Fruit fly (Drosophila melanogaster) whole organism, embryonic: ENCODE results near the gene CG31798.

Experiments used
- Aef1 ChIP-seq: fragments of 200-800 bp; sonication (Bioruptor generic); IDR thresholded peaks from 3 replicates; pipeline ENCODE4 v1.3.6; 2022; ENCODE audit warnings: missing biosample characterization, missing genetic modification characterization
- Bdp1 ChIP-seq: fragments of 200-800 bp; sonication (Bioruptor generic); optimal IDR thresholded peaks from 3 replicates; lab custom pipeline; 2016; ENCODE audit warnings: missing biosample characterization, missing genetic modification characterization
- CG10366 ChIP-seq: fragments of 200-800 bp; sonication (Bioruptor generic); IDR thresholded peaks from 2 replicates; pipeline ENCODE4 v1.3.6; 2022; ENCODE audit warnings: missing biosample characterization, missing genetic modification characterization
- CG10543 ChIP-seq: fragments of 200-800 bp; sonication (Bioruptor generic); optimal IDR thresholded peaks from 3 replicates; lab custom pipeline; 2017; ENCODE audit warnings: missing biosample characterization, mild to moderate bottlenecking, missing genetic modification characterization, moderate library complexity
- CG12219 ChIP-seq: fragments of 200-800 bp; sonication (Bioruptor generic); optimal IDR thresholded peaks from 3 replicates; lab custom pipeline; 2018; ENCODE audit warnings: missing biosample characterization, mild to moderate bottlenecking, missing genetic modification characterization
- CG13296 ChIP-seq: fragments of 200-800 bp; sonication (Bioruptor generic); optimal IDR thresholded peaks from 3 replicates; lab custom pipeline; 2018; ENCODE audit warnings: missing biosample characterization, mild to moderate bottlenecking, missing genetic modification characterization
- CG14441 ChIP-seq: fragments of 200-800 bp; sonication (Bioruptor generic); IDR thresholded peaks from 2 replicates; pipeline ENCODE4 v1.3.6; 2022; ENCODE audit warnings: missing biosample characterization, missing genetic modification characterization
- CG14710 ChIP-seq: fragments of 200-800 bp; sonication (Bioruptor generic); optimal IDR thresholded peaks from 3 replicates; lab custom pipeline; 2019; ENCODE audit warnings: missing biosample characterization, mild to moderate bottlenecking, missing genetic modification characterization, moderate library complexity
- CG16815 ChIP-seq: fragments of 200-800 bp; sonication (Bioruptor generic); optimal IDR thresholded peaks from 3 replicates; lab custom pipeline; 2017; ENCODE audit warnings: missing biosample characterization, mild to moderate bottlenecking, missing genetic modification characterization
- CG17829 ChIP-seq: fragments of 200-800 bp; optimal IDR thresholded peaks from 2 replicates; lab custom pipeline; 2019; ENCODE audit warnings: missing biosample characterization, mild to moderate bottlenecking, missing genetic modification characterization, moderate library complexity
- CG2875 ChIP-seq: fragments of 200-800 bp; sonication (Bioruptor generic); optimal IDR thresholded peaks from 2 replicates; lab custom pipeline; 2017; ENCODE audit warnings: missing biosample characterization, mild to moderate bottlenecking, missing genetic modification characterization, missing genetic modification reagents
- CG3163 ChIP-seq: fragments of 200-800 bp; sonication (Bioruptor generic); optimal IDR thresholded peaks from 3 replicates; lab custom pipeline; 2016; ENCODE audit warnings: missing biosample characterization, missing genetic modification characterization
- CG32532 ChIP-seq: fragments of 200-800 bp; sonication (Bioruptor generic); IDR thresholded peaks from 2 replicates; pipeline ENCODE4 v1.3.6; 2022; ENCODE audit warnings: missing biosample characterization, missing genetic modification characterization
- CG32772 ChIP-seq: fragments of 200-800 bp; sonication (Bioruptor generic); IDR thresholded peaks from 2 replicates; pipeline ENCODE4 v1.3.6; 2022; ENCODE audit warnings: missing biosample characterization, missing genetic modification characterization
- CG3847 ChIP-seq: fragments of 200-800 bp; sonication (Bioruptor generic); IDR thresholded peaks from 2 replicates; pipeline ENCODE4 v1.3.6; 2022; ENCODE audit warnings: missing biosample characterization, missing genetic modification characterization
- CG4328 ChIP-seq: fragments of 200-800 bp; sonication (Bioruptor generic); optimal IDR thresholded peaks from 3 replicates; lab custom pipeline; 2017; ENCODE audit warnings: missing biosample characterization, missing genetic modification reagents, missing genetic modification characterization
- CG43689 ChIP-seq: fragments of 200-800 bp; sonication (Bioruptor generic); IDR thresholded peaks from 2 replicates; pipeline ENCODE4 v1.3.6; 2022; ENCODE audit warnings: missing biosample characterization, missing genetic modification characterization
- CG6854 ChIP-seq: fragments of 200-800 bp; sonication (Bioruptor generic); optimal IDR thresholded peaks from 3 replicates; lab custom pipeline; 2017; ENCODE audit warnings: missing biosample characterization, mild to moderate bottlenecking, missing genetic modification characterization
- CG9609 ChIP-seq: fragments of 200-800 bp; sonication (Bioruptor generic); optimal IDR thresholded peaks from 3 replicates; lab custom pipeline; 2016; ENCODE audit warnings: missing biosample characterization, missing genetic modification characterization
- CkIIα-i1 ChIP-seq: fragments of 200-800 bp; sonication (Bioruptor generic); IDR thresholded peaks from 2 replicates; pipeline ENCODE4 v1.3.6; 2022; ENCODE audit warnings: missing biosample characterization, missing genetic modification characterization
- Dip3 ChIP-seq: fragments of 200-800 bp; sonication (Bioruptor generic); optimal IDR thresholded peaks from 3 replicates; lab custom pipeline; 2016; ENCODE audit warnings: missing biosample characterization, missing genetic modification characterization
- Gug ChIP-seq: fragments of 200-800 bp; sonication (Bioruptor generic); IDR thresholded peaks from 4 replicates; pipeline ENCODE4 v1.3.6; 2022; ENCODE audit warnings: missing biosample characterization, missing genetic modification characterization
- H2.0 ChIP-seq: fragments of 200-800 bp; sonication (Bioruptor generic); IDR thresholded peaks from 2 replicates; pipeline ENCODE4 v1.3.6; 2022; ENCODE audit warnings: missing biosample characterization, missing genetic modification characterization
- HmgZ ChIP-seq: fragments of 200-800 bp; sonication (Bioruptor generic); optimal IDR thresholded peaks from 2 replicates; lab custom pipeline; 2018; ENCODE audit warnings: missing biosample characterization, mild to moderate bottlenecking, missing genetic modification characterization
- Hr51 ChIP-seq, 2 experiments: fragments of 200-800 bp; sonication (Bioruptor generic); optimal IDR thresholded peaks; 2 replicates in 1 of 2; 3 replicates in 1 of 2; lab custom pipeline; 2016 to 2018; ENCODE audit warnings: missing biosample characterization in 2 of 2, missing genetic modification characterization in 2 of 2, mild to moderate bottlenecking in 1 of 2, moderate library complexity in 1 of 2
- Hsf ChIP-seq: fragments of 200-800 bp; sonication (Bioruptor generic); optimal IDR thresholded peaks from 3 replicates; lab custom pipeline; 2016; ENCODE audit warnings: missing biosample characterization, missing genetic modification characterization
- NK7.1 ChIP-seq: fragments of 200-800 bp; sonication (Bioruptor generic); optimal IDR thresholded peaks from 3 replicates; lab custom pipeline; 2016; ENCODE audit warnings: missing biosample characterization, missing genetic modification characterization
- Nf-YC ChIP-seq: fragments of 200-800 bp; optimal IDR thresholded peaks from 3 replicates; lab custom pipeline; 2019; ENCODE audit warnings: missing biosample characterization, mild to moderate bottlenecking, missing genetic modification characterization, moderate library complexity
- Side ChIP-seq: fragments of 200-800 bp; sonication (Bioruptor generic); optimal IDR thresholded peaks from 2 replicates; lab custom pipeline; 2016; ENCODE audit warnings: missing biosample characterization, missing genetic modification characterization
- Taf1 ChIP-seq: fragments of 200-800 bp; sonication (Bioruptor generic); IDR thresholded peaks from 2 replicates; pipeline ENCODE4 v1.3.6; 2022; ENCODE audit warnings: missing biosample characterization, missing genetic modification characterization
- Xbp1 ChIP-seq: fragments of 200-800 bp; sonication (Bioruptor generic); optimal IDR thresholded peaks from 3 replicates; lab custom pipeline; 2016; ENCODE audit warnings: missing biosample characterization, mild to moderate bottlenecking, missing genetic modification characterization
- aop ChIP-seq: fragments of 200-800 bp; sonication (Bioruptor generic); IDR thresholded peaks from 2 replicates; pipeline ENCODE4 v1.3.6; 2022; ENCODE audit warnings: missing biosample characterization, missing genetic modification characterization
- cad ChIP-seq: fragments of >200 bp; optimal IDR thresholded peaks from 2 replicates; lab custom pipeline; 2017; ENCODE audit warnings: missing biosample characterization, missing genetic modification characterization
- cas ChIP-seq: fragments of 200-800 bp; sonication (Bioruptor generic); IDR thresholded peaks from 2 replicates; pipeline ENCODE4 v1.3.6; 2022; ENCODE audit warnings: missing biosample characterization, missing genetic modification characterization
- danr ChIP-seq: fragments of 200-800 bp; sonication (Bioruptor generic); IDR thresholded peaks from 2 replicates; pipeline ENCODE4 v1.3.6; 2022; ENCODE audit warnings: missing biosample characterization, missing genetic modification characterization
- dimm ChIP-seq: fragments of 200-800 bp; sonication (Bioruptor generic); IDR thresholded peaks from 2 replicates; pipeline ENCODE4 v1.3.6; 2022; ENCODE audit warnings: missing biosample characterization, missing genetic modification characterization
- esg ChIP-seq: fragments of 200-800 bp; sonication (Bioruptor generic); conservative IDR thresholded peaks from 2 replicates; pipeline ENCODE4 v1.3.6; 2022; ENCODE audit warnings: missing biosample characterization, missing genetic modification characterization
- fu2 ChIP-seq: fragments of 200-800 bp; sonication (Bioruptor generic); optimal IDR thresholded peaks from 2 replicates; lab custom pipeline; 2016; ENCODE audit warnings: missing biosample characterization, missing genetic modification characterization
- gem ChIP-seq: fragments of 200-800 bp; sonication (Bioruptor generic); optimal IDR thresholded peaks from 2 replicates; lab custom pipeline; 2019; ENCODE audit warnings: missing biosample characterization, mild to moderate bottlenecking, missing genetic modification characterization, moderate library complexity
- hth ChIP-seq: fragments of >200 bp; optimal IDR thresholded peaks from 2 replicates; lab custom pipeline; 2017; ENCODE audit warnings: inconsistent platforms
- ken ChIP-seq: fragments of 200-800 bp; sonication (Bioruptor generic); IDR thresholded peaks from 3 replicates; pipeline ENCODE4 v1.3.6; 2022; ENCODE audit warnings: missing biosample characterization, missing genetic modification characterization
- nmo ChIP-seq: fragments of 200-800 bp; sonication (Bioruptor generic); optimal IDR thresholded peaks from 2 replicates; lab custom pipeline; 2018; ENCODE audit warnings: missing biosample characterization, mild to moderate bottlenecking, missing genetic modification characterization, moderate library complexity
- odd ChIP-seq: fragments of 200-800 bp; sonication (Bioruptor generic); optimal IDR thresholded peaks from 2 replicates; lab custom pipeline; 2017; ENCODE audit warnings: missing biosample characterization, mild to moderate bottlenecking, missing genetic modification characterization
- pb ChIP-seq: fragments of 200-800 bp; sonication (Bioruptor generic); optimal IDR thresholded peaks from 3 replicates; lab custom pipeline; 2016; ENCODE audit warnings: missing biosample characterization, missing genetic modification characterization
- pfk ChIP-seq: fragments of 200-800 bp; sonication (Bioruptor generic); optimal IDR thresholded peaks from 2 replicates; lab custom pipeline; 2018; ENCODE audit warnings: missing biosample characterization, mild to moderate bottlenecking, missing genetic modification characterization, moderate library complexity
- pita ChIP-seq: fragments of 200-800 bp; sonication (Bioruptor generic); optimal IDR thresholded peaks from 2 replicates; lab custom pipeline; 2017; ENCODE audit warnings: missing biosample characterization, mild to moderate bottlenecking, missing genetic modification characterization
- seq ChIP-seq: fragments of 200-800 bp; sonication (Bioruptor generic); IDR thresholded peaks from 2 replicates; pipeline ENCODE4 v1.3.6; 2022; ENCODE audit warnings: missing biosample characterization, missing genetic modification characterization
- so ChIP-seq: fragments of 200-800 bp; sonication (Bioruptor generic); IDR thresholded peaks from 3 replicates; pipeline ENCODE4 v1.3.6; 2022; ENCODE audit warnings: missing biosample characterization, missing genetic modification characterization
- trh ChIP-seq: fragments of 200-800 bp; sonication (Bioruptor generic); optimal IDR thresholded peaks from 2 replicates; lab custom pipeline; 2016; ENCODE audit warnings: missing biosample characterization, missing genetic modification characterization
- unc-4 ChIP-seq: fragments of 200-800 bp; sonication (Bioruptor generic); IDR thresholded peaks from 2 replicates; pipeline ENCODE4 v1.3.6; 2022; ENCODE audit warnings: missing biosample characterization, missing genetic modification characterization; ENCODE audit not compliant: partially characterized antibody
- unpg ChIP-seq: fragments of 200-800 bp; sonication (Bioruptor generic); optimal IDR thresholded peaks from 3 replicates; lab custom pipeline; 2018; ENCODE audit warnings: missing biosample characterization, mild to moderate bottlenecking, missing genetic modification characterization, moderate library complexity

The CG31798 gene

DNA sequence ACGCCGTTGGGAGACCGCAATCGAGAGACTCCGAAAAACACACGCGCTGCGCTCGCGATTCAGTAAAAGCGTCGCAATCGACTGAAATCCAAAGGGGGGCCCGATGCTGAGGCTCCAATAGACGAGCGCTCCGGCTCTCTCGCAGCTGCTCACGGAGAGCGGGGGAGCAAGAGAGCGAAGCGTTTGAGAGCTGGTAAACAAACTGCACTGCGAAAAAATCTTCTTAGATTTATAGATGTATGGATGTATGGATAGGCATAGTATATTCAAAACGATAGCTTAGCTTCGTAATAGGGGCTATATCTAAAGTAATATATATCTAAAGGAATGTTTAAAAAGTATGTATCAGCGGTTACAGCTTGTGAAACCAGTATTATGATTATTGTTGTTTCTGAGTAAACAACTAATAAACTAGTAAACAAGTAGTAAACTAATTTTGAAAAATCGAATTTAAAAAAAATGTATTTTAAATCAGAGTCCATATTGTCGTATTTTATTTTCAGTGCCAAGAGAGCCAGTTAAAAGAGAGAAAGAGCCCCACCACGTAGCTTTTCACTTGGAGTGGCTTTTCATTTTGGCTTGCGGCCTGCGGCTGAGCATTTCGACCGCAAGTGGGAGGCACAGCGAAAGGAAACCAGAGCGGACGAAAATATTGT, 29.6 kb downstream of the CG31798 start, which contains the start of the genes Alp12 and CG13085 (continued):
- TF ChIP-seq HmgZ (tag; lab: Kevin White, UChicago) (peak; percentile 98), hth (no peak), Bdp1 (GFP tag; lab: Kevin White, UChicago) (peak; percentile 88), cad (GFP tag; lab: Kevin White, UChicago) (no peak), ken (GFP tag; lab: Robert Waterston, UW) (peak; percentile 92; the same call in 2 of the 3 replicates), H2.0 (GFP tag; lab: Robert Waterston, UW) (peak; percentile 95), CG4328 (GFP tag; lab: Kevin White, UChicago) (peak; percentile 99), Nf-YC (tag; lab: Kevin White, UChicago) (peak; percentile 95), seq (GFP tag; lab: Robert Waterston, UW) (peak; percentile 97), CkIIα-i1 (GFP tag; lab: Robert Waterston, UW) (peak; percentile 68), CG32772 (GFP tag; lab: Robert Waterston, UW) (peak; percentile 95), CG10366 (GFP tag; lab: Robert Waterston, UW) (peak; percentile 94), unpg (GFP tag; lab: Kevin White, UChicago) (peak; percentile 97), CG13296 (peak; percentile 99), CG14710 (tag; lab: Kevin White, UChicago) (peak; percentile 97), Aef1 (peak; percentile 93), CG2875 (GFP tag; lab: Kevin White, UChicago) (peak; percentile 98), nmo (GFP tag; lab: Kevin White, UChicago) (peak; percentile 99), odd (GFP tag; lab: Kevin White, UChicago) (peak; percentile 99), trh (GFP tag; lab: Kevin White, UChicago) (peak; percentile 91), Gug (GFP tag; lab: Robert Waterston, UW) (peak; percentile 91), CG6854 (GFP tag; lab: Kevin White, UChicago) (peak; percentile 98), so (GFP tag; lab: Robert Waterston, UW) (peak; percentile 98), Hsf (peak; percentile 98), CG16815 (GFP tag; lab: Kevin White, UChicago) (peak; percentile 93), cas (GFP tag; lab: Robert Waterston, UW) (peak; percentile 82), CG3163 (GFP tag; lab: Kevin White, UChicago) (peak; percentile 81), Dip3 (GFP tag; lab: Kevin White, UChicago) (peak; percentile 89), esg (peak; percentile 96), pita (no peak), CG43689 (GFP tag; lab: Robert Waterston, UW) (peak; percentile 89), danr (GFP tag; lab: Robert Waterston, UW) (peak; percentile 93), Xbp1 (GFP tag; lab: Kevin White, UChicago) (peak; percentile 98), unc-4 (GFP tag; lab: Robert Waterston, UW) (peak; percentile 44; the same call in 1 of the 2 replicates), fu2 (GFP tag; lab: Kevin White, UChicago) (peak; percentile 92), pfk (peak; percentile 56), pb (GFP tag; lab: Kevin White, UChicago) (peak; percentile 71), Hr51 (GFP tag; optimal IDR thresholded peaks at IDR 0.05; lab: Kevin White, UChicago) (peak; percentile 94 to 99), Side (GFP tag; lab: Kevin White, UChicago) (peak; percentile 94), CG10543 (GFP tag; lab: Kevin White, UChicago) (peak; percentile 100), CG3847 (GFP tag; lab: Robert Waterston, UW) (peak; percentile 97), CG14441 (GFP tag; lab: Robert Waterston, UW) (peak; percentile 96), NK7.1 (GFP tag; lab: Kevin White, UChicago) (peak; percentile 89), dimm (GFP tag; lab: Robert Waterston, UW) (peak; percentile 87), CG12219 (GFP tag; lab: Kevin White, UChicago) (peak; percentile 97), Taf1 (GFP tag; lab: Robert Waterston, UW) (peak; percentile 90), aop (peak; percentile 36), CG32532 (peak; percentile 96), CG9609 (GFP tag; lab: Kevin White, UChicago) (peak; percentile 88), CG17829 (tag; lab: Kevin White, UChicago) (peak; percentile 98), gem (tag; lab: Kevin White, UChicago) (peak; percentile 99)
